Worm (Caenorhabditis elegans): ENCODE data around the gene dim-1.

- TF ChIP-seq nhr-90 (tag; optimal IDR thresholded peaks at IDR 0.05) (no peak), ceh-40 (GFP tag; IDR thresholded peaks at IDR 0.05) (no peak), zfh-2 (GFP tag; conservative IDR thresholded peaks at IDR 0.05) (no peak), snpc-4 (GFP tag; optimal IDR thresholded peaks at IDR 0.05) (no peak), snpc-4 (tag; optimal IDR thresholded peaks at IDR 0.05) (no peak), K12H6.12 (tag; optimal IDR thresholded peaks at IDR 0.05) (no peak), nhr-120 (GFP tag; IDR thresholded peaks at IDR 0.05) (no peak), rcor-1 (GFP tag; IDR thresholded peaks at IDR 0.05) (no peak), egl-44 (GFP tag; IDR thresholded peaks at IDR 0.05) (no peak), let-526 (GFP tag; IDR thresholded peaks at IDR 0.05) (no peak), hrde-1 (tag; optimal IDR thresholded peaks at IDR 0.05; ENCODE audit: borderline replicate concordance) (no peak), madf-10 (tag; optimal IDR thresholded peaks at IDR 0.05) (no peak), pha-4 (tag; optimal IDR thresholded peaks at IDR 0.05) (no peak)
These were observed 9.4 kb downstream of the dim-1 start for ce11 chrX:8048637-8049036.
